Fruit fly (Drosophila melanogaster) whole organism: ENCODE results near the gene unc-13.
A peak's percentile ranks its signal among the peaks of the same experiment; 100 is the strongest.

Experiments used
- CG8478 ChIP-seq: fragments of >200 bp; optimal IDR thresholded peaks from 2 replicates; lab custom pipeline; 2018; ENCODE audit warnings: inconsistent platforms
- Dll ChIP-seq: fragments of >200 bp; optimal IDR thresholded peaks from 2 replicates; lab custom pipeline; 2017
- EcR ChIP-seq, 2 experiments: fragments of >200 bp; optimal IDR thresholded peaks; 2 replicates each; lab custom pipeline; 2017; ENCODE audit warnings: missing biosample characterization in 2 of 2, missing genetic modification characterization in 2 of 2, missing genetic modification reagents in 2 of 2
- pan ChIP-seq: fragments of >200 bp; optimal IDR thresholded peaks from 2 replicates; lab custom pipeline; 2017
- psq ChIP-seq: fragments of >200 bp; optimal IDR thresholded peaks from 2 replicates; lab custom pipeline; 2017
- usp ChIP-seq: fragments of >200 bp; optimal IDR thresholded peaks from 2 replicates; lab custom pipeline; 2017; ENCODE audit warnings: missing biosample characterization, missing genetic modification characterization, mixed read lengths

Gene unc-13

DNA sequence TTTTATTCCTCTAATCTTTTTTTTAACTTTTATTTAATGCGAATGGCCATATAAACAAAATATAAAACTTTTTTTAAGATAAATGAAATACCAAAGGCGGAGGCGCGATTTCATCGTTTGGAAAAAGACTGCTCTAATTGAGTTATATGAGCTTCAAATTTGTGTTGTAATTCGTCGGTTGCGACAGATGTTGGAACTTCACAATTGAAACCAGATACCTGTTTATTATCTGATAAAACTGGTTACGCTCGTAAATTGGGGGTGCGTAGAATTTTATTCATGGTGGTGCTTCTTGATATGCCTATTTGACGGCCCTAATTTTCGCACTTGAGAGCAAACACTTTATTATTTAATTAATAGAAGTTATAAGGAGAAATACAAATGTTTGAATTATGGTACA lies 59.8 kb downstream of the unc-13 start:
- TF ChIP-seq CG8478 (lab: Kevin White, UChicago) (no peak), pan (lab: Kevin White, UChicago) (no peak), Dll (no peak), psq (lab: Kevin White, UChicago) (no peak), usp (GFP tag; lab: Kevin White, UChicago) (no peak)

DNA sequence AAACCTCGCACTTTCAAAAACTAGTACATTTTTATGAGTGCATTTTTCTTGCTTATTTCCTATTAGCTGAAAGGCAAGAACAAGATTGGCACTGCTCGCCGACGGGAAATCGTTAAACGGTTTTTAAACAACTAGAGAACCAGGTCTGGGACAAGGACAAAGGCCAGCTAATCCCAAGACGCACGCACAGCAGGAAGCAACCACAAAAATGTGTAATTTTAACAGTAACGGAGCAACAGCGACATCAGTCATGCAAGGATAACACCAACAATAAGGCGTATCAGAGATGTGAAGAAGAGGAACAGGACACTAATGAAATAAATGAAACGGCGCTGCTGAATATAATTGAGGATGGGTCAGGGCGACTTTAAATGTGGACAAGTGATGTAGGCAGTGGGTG lies 61.0 kb downstream of the unc-13 start:
- TF ChIP-seq psq (lab: Kevin White, UChicago), result no peak
- no peak for TF ChIP-seq EcR (GFP tag; optimal IDR thresholded peaks at IDR 0.05; lab: Kevin White, UChicago)
- no peak for TF ChIP-seq Dll
- no peak for TF ChIP-seq usp (GFP tag; lab: Kevin White, UChicago)
- no peak for TF ChIP-seq CG8478 (lab: Kevin White, UChicago)
- TF ChIP-seq pan (lab: Kevin White, UChicago), result no peak

DNA sequence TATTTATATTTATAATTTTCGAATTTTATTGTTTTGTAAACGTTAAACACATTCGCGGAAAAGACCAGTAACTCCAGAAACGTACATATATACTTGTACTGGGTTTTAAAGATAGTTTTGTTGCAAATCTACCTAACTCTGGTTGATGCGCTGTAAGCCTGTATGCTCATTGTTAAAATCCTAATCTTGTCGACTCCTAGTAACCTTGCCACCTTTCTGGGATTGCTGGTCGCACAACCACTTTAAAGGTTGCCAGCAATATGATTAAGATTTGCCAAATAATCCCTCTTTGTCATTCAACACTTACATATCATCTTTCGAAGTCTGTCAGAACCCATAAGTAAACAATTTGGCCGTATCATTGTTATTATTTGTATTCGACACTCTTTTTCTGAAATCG lies 66.0 kb downstream of the unc-13 start:
- TF ChIP-seq CG8478 (lab: Kevin White, UChicago) (no peak), usp (GFP tag; lab: Kevin White, UChicago) (no peak), Dll (no peak), psq (lab: Kevin White, UChicago) (no peak), pan (lab: Kevin White, UChicago) (no peak), EcR (GFP tag; optimal IDR thresholded peaks at IDR 0.05; lab: Kevin White, UChicago) (no peak)

DNA sequence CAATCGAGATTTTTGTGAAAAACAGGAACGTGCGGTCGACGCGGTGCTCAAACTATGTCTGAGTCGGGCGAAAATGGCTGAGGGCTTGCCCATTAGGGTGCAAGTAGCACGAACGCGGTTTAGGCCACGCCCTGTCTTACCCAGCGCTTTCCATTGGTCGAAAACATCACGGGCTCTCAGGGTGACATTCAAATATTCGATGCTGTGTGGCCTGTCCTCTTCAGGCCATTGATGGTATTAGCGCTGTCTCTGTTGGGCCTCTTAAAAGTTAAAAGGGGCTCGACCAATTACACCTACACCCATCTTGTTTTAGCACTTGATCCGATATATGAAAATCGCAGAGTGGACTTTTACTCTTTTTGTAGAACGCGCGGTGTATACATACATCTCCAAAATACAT lies 67.7 kb downstream of the unc-13 start, which contains the start of gene fd102C:
TSS of gene fd102C (minus strand) at position 62 of the 400 bp plus-strand sequence.
- no peak for TF ChIP-seq Dll
- TF ChIP-seq EcR (GFP tag; optimal IDR thresholded peaks at IDR 0.05; lab: Kevin White, UChicago), result no peak
- no peak for TF ChIP-seq psq (lab: Kevin White, UChicago)
- no peak for TF ChIP-seq pan (lab: Kevin White, UChicago)
- no peak for TF ChIP-seq CG8478 (lab: Kevin White, UChicago)

DNA sequence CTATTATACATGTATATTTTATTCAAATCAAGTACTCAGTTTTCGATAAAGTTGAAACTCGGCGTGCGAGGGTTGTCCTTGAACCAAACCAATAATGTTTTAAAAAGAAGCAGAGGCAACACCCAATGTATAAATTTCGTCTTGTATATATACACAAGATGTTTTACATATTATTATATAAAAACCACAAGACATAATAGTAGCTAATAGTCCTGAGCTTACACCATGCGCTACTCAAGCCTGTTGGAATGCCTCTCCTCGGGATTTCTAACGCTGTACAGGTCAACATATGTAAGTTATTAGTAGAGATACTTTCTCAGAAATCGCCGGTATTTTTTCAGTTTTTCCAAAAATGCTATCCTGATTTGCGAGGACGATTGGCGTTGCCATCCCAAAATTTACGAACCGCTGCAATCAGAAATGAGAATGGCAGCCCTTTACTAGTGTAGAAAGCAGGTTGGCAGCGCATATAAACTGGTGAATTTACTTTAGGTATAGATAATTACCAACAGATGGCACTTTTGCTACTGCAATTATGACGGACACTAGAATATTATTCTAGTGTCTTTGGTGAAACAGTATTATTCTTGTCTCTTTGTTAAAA lies 76.5 kb downstream of the unc-13 start:
- TF ChIP-seq Dll (no peak), CG8478 (lab: Kevin White, UChicago) (no peak), pan (lab: Kevin White, UChicago) (no peak), usp (GFP tag; lab: Kevin White, UChicago) (no peak), psq (lab: Kevin White, UChicago) (no peak), EcR (GFP tag; optimal IDR thresholded peaks at IDR 0.05; lab: Kevin White, UChicago) (no peak)

DNA sequence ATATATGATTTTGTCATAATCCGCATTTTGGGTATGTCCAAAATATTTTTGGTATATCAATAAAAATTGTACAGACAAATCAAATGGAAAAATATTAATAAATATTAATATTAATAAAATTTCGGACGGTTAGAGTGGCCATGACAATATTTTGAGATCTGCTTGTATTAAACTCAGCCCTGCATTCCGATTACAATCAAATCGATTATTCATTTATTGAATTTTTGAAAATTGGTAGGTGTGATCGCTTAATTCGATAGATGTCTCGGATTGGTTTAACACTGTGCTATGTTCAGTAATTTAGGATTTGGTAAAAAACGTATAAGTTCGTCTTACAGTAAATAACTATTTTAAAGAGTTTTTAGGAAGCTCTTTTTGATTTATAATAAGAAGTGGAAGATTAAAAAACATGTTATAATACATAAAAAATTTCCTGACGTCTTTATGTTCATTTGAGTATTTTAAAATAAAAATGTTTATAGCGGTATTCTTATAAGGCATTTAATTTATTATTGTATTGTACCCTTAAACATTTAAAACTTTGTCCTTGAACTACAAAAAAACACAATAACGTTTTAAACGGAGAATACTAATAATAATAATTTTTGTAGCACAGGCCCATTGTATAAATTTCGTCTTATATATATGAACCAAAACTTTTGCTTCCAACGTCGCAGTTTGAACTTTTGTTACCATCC lies 77.1 kb downstream of the unc-13 start:
- TF ChIP-seq psq (lab: Kevin White, UChicago) (no peak), pan (lab: Kevin White, UChicago) (no peak), Dll (no peak), CG8478 (lab: Kevin White, UChicago) (no peak), usp (GFP tag; lab: Kevin White, UChicago) (no peak)

DNA sequence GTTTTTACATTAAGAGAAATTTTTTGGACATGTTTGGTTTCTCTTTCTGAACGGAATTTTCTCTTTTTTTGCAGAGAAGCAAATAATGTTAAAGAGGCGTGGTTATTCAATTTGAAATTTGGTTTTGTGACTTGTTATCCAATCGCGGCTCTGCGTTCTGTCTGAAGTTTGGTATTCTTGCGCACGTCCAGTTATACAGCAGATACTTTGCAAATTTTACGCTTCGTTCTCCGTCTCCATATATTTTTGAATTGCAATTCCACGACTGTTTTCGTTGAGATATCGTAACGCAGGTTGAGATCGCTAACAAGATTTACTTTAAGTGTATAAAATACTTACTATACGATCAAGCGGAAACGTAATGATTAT lies 77.7 kb downstream of the unc-13 start:
- TF ChIP-seq pan (lab: Kevin White, UChicago), result no peak
- no peak for TF ChIP-seq Dll
- no peak for TF ChIP-seq usp (GFP tag; lab: Kevin White, UChicago)
- no peak for TF ChIP-seq CG8478 (lab: Kevin White, UChicago)
- no peak for TF ChIP-seq psq (lab: Kevin White, UChicago)

DNA sequence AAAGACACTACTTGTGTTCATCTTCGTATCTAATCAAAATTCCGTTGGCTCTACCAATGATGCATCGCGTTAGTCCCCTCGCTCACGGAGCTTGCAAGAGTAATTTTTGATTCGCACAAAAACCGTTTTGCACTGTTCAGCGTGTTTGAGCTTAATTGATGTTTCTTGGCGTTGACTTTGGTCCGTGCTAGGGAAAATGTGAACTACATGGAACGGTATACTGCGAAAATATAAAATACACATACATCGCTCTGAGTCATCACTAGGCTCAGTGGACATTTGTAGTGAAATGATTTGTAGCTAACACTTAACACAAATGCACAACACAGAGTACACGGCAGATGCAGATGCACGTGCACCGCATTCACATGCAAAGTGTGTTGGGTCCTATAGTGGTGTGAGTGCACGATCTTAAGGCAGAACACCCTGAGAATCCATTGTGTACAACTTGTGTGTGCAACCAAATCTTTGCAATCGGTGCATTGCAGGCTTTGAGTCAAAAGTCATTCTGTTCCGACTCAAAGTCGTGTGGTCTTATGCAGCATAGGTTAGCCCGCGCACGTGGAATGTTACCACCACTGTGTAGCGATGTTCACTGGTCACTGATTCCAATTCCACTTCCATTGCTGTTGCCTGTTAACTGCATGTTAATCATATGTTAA lies 78.2 kb downstream of the unc-13 start, which contains the start of gene Sox102F:
TSS of gene Sox102F (minus strand) at position 604 of the 662 bp plus-strand sequence.
- TF ChIP-seq psq (lab: Kevin White, UChicago), result no peak
- TF ChIP-seq usp (GFP tag; lab: Kevin White, UChicago), result no peak
- no peak for TF ChIP-seq pan (lab: Kevin White, UChicago)
- no peak for TF ChIP-seq Dll
- TF ChIP-seq EcR (GFP tag; optimal IDR thresholded peaks at IDR 0.05; lab: Kevin White, UChicago), result no peak
- TF ChIP-seq CG8478 (lab: Kevin White, UChicago), result no peak

DNA sequence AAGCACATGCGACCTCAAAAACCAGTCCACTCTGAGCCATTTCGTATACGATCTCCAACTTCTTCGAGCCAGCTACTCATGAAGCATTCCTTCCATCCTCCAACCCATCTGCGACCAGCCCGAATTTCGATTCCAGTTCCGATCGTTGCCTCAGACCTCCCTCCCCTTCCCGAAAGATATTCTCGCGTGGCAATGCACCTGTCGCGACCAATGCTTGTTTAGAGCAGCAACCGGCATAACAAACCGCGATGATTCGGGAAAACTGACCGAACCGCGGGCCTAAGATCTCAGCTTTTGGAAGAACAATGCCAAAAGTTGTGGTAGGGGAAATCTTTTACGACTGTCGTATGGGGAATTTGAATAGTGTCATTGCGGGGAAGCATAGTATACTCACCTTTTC lies 79.1 kb downstream of the unc-13 start:
- TF ChIP-seq usp (GFP tag; lab: Kevin White, UChicago) (no peak), Dll (no peak), EcR (GFP tag; optimal IDR thresholded peaks at IDR 0.05; lab: Kevin White, UChicago) (peak in 1 of 2 experiments; percentile 53)

DNA sequence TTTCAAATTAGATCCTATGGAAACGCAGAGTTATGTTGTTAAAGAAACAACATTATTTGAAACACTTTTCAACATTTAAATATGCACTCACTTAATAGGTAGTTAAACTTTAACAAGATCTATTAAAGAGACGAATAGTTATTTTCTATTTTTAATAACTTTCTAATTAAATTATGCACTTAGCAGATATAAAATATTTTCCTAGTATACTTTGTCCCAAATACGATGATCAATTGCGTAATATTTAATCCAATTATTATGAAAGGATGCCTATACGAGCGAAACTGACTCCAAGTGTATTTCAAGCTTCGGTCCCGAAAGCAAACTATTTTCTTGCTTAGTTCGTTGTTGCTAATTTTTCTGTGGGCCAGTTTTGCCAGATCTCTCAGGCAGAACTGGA lies 80.3 kb downstream of the unc-13 start:
- TF ChIP-seq pan (lab: Kevin White, UChicago) (no peak), EcR (GFP tag; optimal IDR thresholded peaks at IDR 0.05; lab: Kevin White, UChicago) (no peak), usp (GFP tag; lab: Kevin White, UChicago) (no peak), CG8478 (lab: Kevin White, UChicago) (no peak), Dll (no peak), psq (lab: Kevin White, UChicago) (no peak)

DNA sequence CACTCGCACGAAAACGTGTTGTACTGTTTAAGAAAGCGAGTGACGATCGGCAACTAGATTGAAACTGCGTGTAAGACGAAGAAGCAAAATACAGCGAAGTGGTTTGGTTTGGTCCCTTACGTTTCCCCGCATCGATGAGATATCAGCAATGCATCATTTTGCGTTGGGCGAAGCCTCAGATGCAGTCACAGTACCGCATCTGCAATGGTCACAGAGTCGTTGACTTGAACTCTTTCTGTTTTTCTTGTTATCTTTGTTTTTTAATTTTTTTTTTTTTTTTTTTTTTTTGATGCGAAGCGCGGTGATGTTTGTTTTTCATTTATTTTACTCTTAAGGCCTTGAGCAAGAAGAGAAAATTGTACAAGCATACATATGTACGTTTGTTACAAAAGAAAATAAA lies 82.3 kb downstream of the unc-13 start:
- TF ChIP-seq EcR (GFP tag; optimal IDR thresholded peaks at IDR 0.05; lab: Kevin White, UChicago), result no peak
- no peak for TF ChIP-seq pan (lab: Kevin White, UChicago)
- TF ChIP-seq psq (lab: Kevin White, UChicago), result no peak
- TF ChIP-seq usp (GFP tag; lab: Kevin White, UChicago), result no peak
- no peak for TF ChIP-seq Dll
- TF ChIP-seq CG8478 (lab: Kevin White, UChicago), result no peak
